Comparison of ENCODE assay signal across 5 worm cellular contexts in the genomic region with DNA sequence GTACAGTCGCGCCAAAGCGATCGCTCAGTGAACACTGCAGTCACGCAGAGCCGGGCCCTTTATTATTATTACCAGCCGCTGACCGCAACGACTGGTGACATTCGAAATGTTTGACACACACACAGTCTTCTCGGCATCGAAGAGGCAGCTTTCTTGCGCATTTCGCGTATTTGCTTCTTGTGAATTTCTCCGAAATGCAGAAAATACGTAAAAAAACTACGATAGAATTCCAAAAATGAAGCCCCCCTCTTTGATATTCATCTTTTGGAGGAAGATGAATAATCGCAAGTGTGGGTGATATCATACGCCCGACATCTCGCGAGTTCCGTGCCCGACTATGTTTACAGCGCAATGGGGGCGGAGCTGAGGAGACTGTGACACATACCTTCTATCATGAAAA.
TF ChIP-seq lines count a peak whose summit lies in the region.

No protein-coding gene starts in this region.

TF ChIP-seq in whole organism, L1 larva, 84 proteins besides CTCF, POLR2A, EP300 and RAD21:
- TF ChIP-seq mep-1 (tag; optimal IDR thresholded peaks at IDR 0.05; lab: Kevin White, UChicago) (no peak), unc-30 (tag; optimal IDR thresholded peaks at IDR 0.05; lab: Kevin White, UChicago) (no peak), ceh-88 (GFP tag; IDR thresholded peaks at IDR 0.05; lab: Robert Waterston, UW) (no peak), rnt-1 (tag; optimal IDR thresholded peaks at IDR 0.05; lab: Kevin White, UChicago) (peak; percentile 9), nhr-19 (GFP tag; conservative IDR thresholded peaks at IDR 0.05; lab: Robert Waterston, UW) (no peak), snpc-4 (tag; optimal IDR thresholded peaks at IDR 0.05; lab: Kevin White, UChicago) (peak; percentile 74), nhr-71 (tag; optimal IDR thresholded peaks at IDR 0.05; lab: Kevin White, UChicago) (no peak), hpl-2 (GFP tag; optimal IDR thresholded peaks at IDR 0.05; lab: Kevin White, UChicago) (no peak)

TF ChIP-seq in whole organism, L2 larva, 48 proteins besides CTCF, POLR2A, EP300 and RAD21:
- TF ChIP-seq snpc-4 (tag; optimal IDR thresholded peaks at IDR 0.05; lab: Kevin White, UChicago) (peak; percentile 50), Y55F3AM.14 (GFP tag; optimal IDR thresholded peaks at IDR 0.05; lab: Kevin White, UChicago) (no peak), R02D3.7 (tag; optimal IDR thresholded peaks at IDR 0.05; lab: Kevin White, UChicago) (no peak), nhr-23 (tag; optimal IDR thresholded peaks at IDR 0.05; lab: Kevin White, UChicago) (no peak)

TF ChIP-seq in whole organism, L3 larva, 47 proteins besides CTCF, POLR2A, EP300 and RAD21:
- TF ChIP-seq snpc-4 (tag; optimal IDR thresholded peaks at IDR 0.05; lab: Kevin White, UChicago) (peak; percentile 49), fos-1 (tag; optimal IDR thresholded peaks at IDR 0.05; lab: Kevin White, UChicago) (no peak), skn-1 (tag; optimal IDR thresholded peaks at IDR 0.05; lab: Kevin White, UChicago) (no peak), pqm-1 (tag; optimal IDR thresholded peaks at IDR 0.05; lab: Kevin White, UChicago) (peak; percentile 25), ama-1 (optimal IDR thresholded peaks at IDR 0.05; lab: Kevin White, UChicago) (no peak), nhr-67 (tag; optimal IDR thresholded peaks at IDR 0.05; lab: Kevin White, UChicago) (no peak), nhr-43 (tag; optimal IDR thresholded peaks at IDR 0.05; lab: Kevin White, UChicago; ENCODE audit: poor library complexity, severe bottlenecking) (no peak)

TF ChIP-seq in whole organism, L4 larva, 104 proteins besides CTCF, POLR2A, EP300 and RAD21:
- TF ChIP-seq F49E8.2 (tag; optimal IDR thresholded peaks at IDR 0.05; lab: Kevin White, UChicago; ENCODE audit: borderline replicate concordance), result peak; percentile 15
- peak; percentile 1 for TF ChIP-seq mes-2 (tag; optimal IDR thresholded peaks at IDR 0.05; lab: Kevin White, UChicago; ENCODE audit: poor library complexity, severe bottlenecking)
- TF ChIP-seq ama-1 (optimal IDR thresholded peaks at IDR 0.05; lab: Kevin White, UChicago), result no peak

TF ChIP-seq in whole organism, young adult, 124 proteins besides CTCF, POLR2A, EP300 and RAD21 (continues in another document):
- no peak for TF ChIP-seq ztf-22 (GFP tag; optimal IDR thresholded peaks at IDR 0.05; lab: Kevin White, UChicago)
- no peak for TF ChIP-seq unc-130 (GFP tag; optimal IDR thresholded peaks at IDR 0.05; lab: Kevin White, UChicago)
- TF ChIP-seq T26A5.8 (tag; optimal IDR thresholded peaks at IDR 0.05; lab: Kevin White, UChicago), result no peak
- TF ChIP-seq madf-10 (tag; optimal IDR thresholded peaks at IDR 0.05; lab: Kevin White, UChicago), result no peak
- no peak for TF ChIP-seq F57A8.1 (GFP tag; optimal IDR thresholded peaks at IDR 0.05; lab: Kevin White, UChicago)
- TF ChIP-seq aptf-2 (GFP tag; conservative IDR thresholded peaks at IDR 0.05; lab: Robert Waterston, UW), result no peak
- no peak for TF ChIP-seq F10E7.11 (tag; optimal IDR thresholded peaks at IDR 0.05; lab: Kevin White, UChicago)
- TF ChIP-seq attf-5 (GFP tag; optimal IDR thresholded peaks at IDR 0.05; lab: Kevin White, UChicago), result no peak
- no peak for TF ChIP-seq akir-1 (GFP tag; optimal IDR thresholded peaks at IDR 0.05; lab: Kevin White, UChicago)
- no peak for TF ChIP-seq F23B12.7 (tag; optimal IDR thresholded peaks at IDR 0.05; lab: Kevin White, UChicago; ENCODE audit: insufficient read depth)
- no peak for TF ChIP-seq ztf-3 (GFP tag; optimal IDR thresholded peaks at IDR 0.05; lab: Kevin White, UChicago)
- TF ChIP-seq hsf-1 (GFP tag; IDR thresholded peaks at IDR 0.05; lab: Robert Waterston, UW), result 0 out of 2 replicates have a peak, but pooled peaks have one; percentile 37
- peak; percentile 85 for TF ChIP-seq hmg-1.2 (GFP tag; IDR thresholded peaks at IDR 0.05; lab: Robert Waterston, UW)
- no peak for TF ChIP-seq ceh-79 (tag; optimal IDR thresholded peaks at IDR 0.05; lab: Kevin White, UChicago)
- no peak for TF ChIP-seq ceh-58 (GFP tag; IDR thresholded peaks at IDR 0.05; lab: Robert Waterston, UW)
- TF ChIP-seq lin-54 (GFP tag; optimal IDR thresholded peaks at IDR 0.05; lab: Kevin White, UChicago), result no peak
- TF ChIP-seq repo-1 (tag; optimal IDR thresholded peaks at IDR 0.05; lab: Kevin White, UChicago), result no peak
- TF ChIP-seq F55B11.4 (tag; optimal IDR thresholded peaks at IDR 0.05; lab: Kevin White, UChicago; ENCODE audit: borderline replicate concordance, insufficient read depth), result no peak
- TF ChIP-seq snpc-1.1 (tag; optimal IDR thresholded peaks at IDR 0.05; lab: Kevin White, UChicago; ENCODE audit: insufficient read depth), result peak; percentile 91
- no peak for TF ChIP-seq hrde-1 (tag; optimal IDR thresholded peaks at IDR 0.05; lab: Kevin White, UChicago; ENCODE audit: borderline replicate concordance)
- TF ChIP-seq let-607 (tag; optimal IDR thresholded peaks at IDR 0.05; lab: Kevin White, UChicago), result no peak
- no peak for TF ChIP-seq hmg-20 (GFP tag; IDR thresholded peaks at IDR 0.05; lab: Robert Waterston, UW)
- TF ChIP-seq D2030.7 (GFP tag; IDR thresholded peaks at IDR 0.05; lab: Robert Waterston, UW), result 0 out of 2 replicates have a peak, but pooled peaks have one; percentile 38
- no peak for TF ChIP-seq Y79H2A.3 (GFP tag; conservative IDR thresholded peaks at IDR 0.05; lab: Robert Waterston, UW)
- peak; percentile 73 for TF ChIP-seq pbrm-1 (GFP tag; IDR thresholded peaks at IDR 0.05; lab: Robert Waterston, UW)
- no peak for TF ChIP-seq T07F8.4 (tag; optimal IDR thresholded peaks at IDR 0.05; lab: Kevin White, UChicago)
- no peak for TF ChIP-seq hlh-12 (tag; optimal IDR thresholded peaks at IDR 0.05; lab: Kevin White, UChicago)
- TF ChIP-seq ccch-3 (GFP tag; optimal IDR thresholded peaks at IDR 0.05; lab: Kevin White, UChicago), result no peak
- no peak for TF ChIP-seq nfya-2 (GFP tag; IDR thresholded peaks at IDR 0.05; lab: Robert Waterston, UW)
- TF ChIP-seq ztf-25 (GFP tag; IDR thresholded peaks at IDR 0.05; lab: Robert Waterston, UW), result no peak
- no peak for TF ChIP-seq B0019.2 (GFP tag; conservative IDR thresholded peaks at IDR 0.05; lab: Robert Waterston, UW)
- no peak for TF ChIP-seq rec-8 (tag; optimal IDR thresholded peaks at IDR 0.05; lab: Kevin White, UChicago)
- no peak for TF ChIP-seq aptf-3 (GFP tag; IDR thresholded peaks at IDR 0.05; lab: Robert Waterston, UW)
- no peak for TF ChIP-seq Y53G8AR.9 (GFP tag; conservative IDR thresholded peaks at IDR 0.05; lab: Robert Waterston, UW)
- TF ChIP-seq lir-1 (GFP tag; conservative IDR thresholded peaks at IDR 0.05; lab: Robert Waterston, UW), result no peak
- TF ChIP-seq lag-1 (GFP tag; IDR thresholded peaks at IDR 0.05; lab: Robert Waterston, UW), result no peak
- TF ChIP-seq nfya-1 (tag; optimal IDR thresholded peaks at IDR 0.05; lab: Kevin White, UChicago; ENCODE audit: borderline replicate concordance, insufficient read depth), result no peak
- no peak for TF ChIP-seq cebp-2 (GFP tag; IDR thresholded peaks at IDR 0.05; lab: Robert Waterston, UW)
- TF ChIP-seq somi-1 (GFP tag; optimal IDR thresholded peaks at IDR 0.05; lab: Kevin White, UChicago), result no peak
- TF ChIP-seq Y67H2A.10 (GFP tag; conservative IDR thresholded peaks at IDR 0.05; lab: Robert Waterston, UW), result no peak
- peak; percentile 85 for TF ChIP-seq snpc-4 (GFP tag; optimal IDR thresholded peaks at IDR 0.05; lab: Kevin White, UChicago)
- TF ChIP-seq snpc-4 (tag; optimal IDR thresholded peaks at IDR 0.05; lab: Kevin White, UChicago), result peak; percentile 87 to 95 (median 88)
- no peak for TF ChIP-seq egl-44 (GFP tag; IDR thresholded peaks at IDR 0.05; lab: Robert Waterston, UW)
- TF ChIP-seq tbp1 (GFP tag; optimal IDR thresholded peaks at IDR 0.05; lab: Kevin White, UChicago), result peak; percentile 54
- TF ChIP-seq B0261.1 (tag; optimal IDR thresholded peaks at IDR 0.05; lab: Kevin White, UChicago), result no peak
- no peak for TF ChIP-seq chd-7 (tag; optimal IDR thresholded peaks at IDR 0.05; lab: Kevin White, UChicago)
- no peak for TF ChIP-seq B0035.1 (tag; optimal IDR thresholded peaks at IDR 0.05; lab: Kevin White, UChicago)
- TF ChIP-seq zfh-2 (GFP tag; conservative IDR thresholded peaks at IDR 0.05; lab: Robert Waterston, UW), result no peak
- 0 out of 2 replicates have a peak, but pooled peaks have one; percentile 27 for TF ChIP-seq ceh-100 (GFP tag; IDR thresholded peaks at IDR 0.05; lab: Robert Waterston, UW)
- TF ChIP-seq dpff-1 (tag; optimal IDR thresholded peaks at IDR 0.05; lab: Kevin White, UChicago), result no peak
- no peak for TF ChIP-seq atf-7 (tag; optimal IDR thresholded peaks at IDR 0.05; lab: Kevin White, UChicago)
- peak; percentile 34; the same call in 1 of the 2 replicates for TF ChIP-seq madf-6 (GFP tag; IDR thresholded peaks at IDR 0.05; lab: Robert Waterston, UW)
- no peak for TF ChIP-seq die-1 (tag; optimal IDR thresholded peaks at IDR 0.05; lab: Kevin White, UChicago)
- no peak for TF ChIP-seq hlh-26 (GFP tag; conservative IDR thresholded peaks at IDR 0.05; lab: Robert Waterston, UW)
- peak; percentile 53; the same call in 1 of the 2 replicates for TF ChIP-seq dox-1 (GFP tag; IDR thresholded peaks at IDR 0.05; lab: Robert Waterston, UW)
- no peak for TF ChIP-seq bed-2 (GFP tag; IDR thresholded peaks at IDR 0.05; lab: Robert Waterston, UW)
- peak; percentile 64 for TF ChIP-seq snpc-3.4 (tag; optimal IDR thresholded peaks at IDR 0.05; lab: Kevin White, UChicago)
- TF ChIP-seq F37B4.10 (GFP tag; IDR thresholded peaks at IDR 0.05; lab: Robert Waterston, UW), result no peak
- no peak for TF ChIP-seq xnd-1 (tag; optimal IDR thresholded peaks at IDR 0.05; lab: Kevin White, UChicago)
- no peak for TF ChIP-seq ama-1 (optimal IDR thresholded peaks at IDR 0.05; lab: Kevin White, UChicago)
- TF ChIP-seq ama-1 (GFP tag; optimal IDR thresholded peaks at IDR 0.05; lab: Kevin White, UChicago), result no peak
- TF ChIP-seq him-1 (tag; optimal IDR thresholded peaks at IDR 0.05; lab: Kevin White, UChicago), result peak; percentile 76
- TF ChIP-seq bed-1 (GFP tag; IDR thresholded peaks at IDR 0.05; lab: Robert Waterston, UW), result no peak
- peak; percentile 58; the same call in 1 of the 2 replicates for TF ChIP-seq B0336.3 (GFP tag; IDR thresholded peaks at IDR 0.05; lab: Robert Waterston, UW)
- TF ChIP-seq tlf-1 (GFP tag; optimal IDR thresholded peaks at IDR 0.05; lab: Kevin White, UChicago), result no peak
- no peak for TF ChIP-seq dpl-1 (GFP tag; optimal IDR thresholded peaks at IDR 0.05; lab: Kevin White, UChicago)
- no peak for TF ChIP-seq F22D6.2 (tag; optimal IDR thresholded peaks at IDR 0.05; lab: Kevin White, UChicago)
